Worm (Caenorhabditis elegans): ENCODE measurements around the gene fbxc-52.

The fbxc-52 gene

DNA sequence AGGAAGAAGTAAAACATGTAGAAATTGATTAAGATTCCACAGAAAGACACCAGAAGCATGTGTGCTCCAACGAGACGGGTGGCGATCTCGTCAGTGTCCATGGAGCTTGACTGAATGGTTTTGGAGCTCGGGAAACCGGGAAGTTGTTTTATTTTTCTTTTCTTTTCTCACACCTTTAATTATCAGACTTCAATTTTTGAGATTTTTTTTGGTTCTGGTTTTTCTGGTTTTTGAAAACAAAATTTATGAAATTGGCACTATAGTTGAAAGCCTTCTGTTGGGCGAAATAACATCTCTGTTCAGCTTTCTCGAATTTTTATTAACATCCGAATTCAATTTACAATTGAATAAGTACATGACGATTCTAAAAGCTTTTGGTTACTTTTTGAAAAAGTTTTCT is 17.5 kb upstream of the fbxc-52 start, which contains the start of gene srx-104:
Gene srx-104, minus strand, starts transcription at position 101 of the 400 bp plus-strand sequence.
- TF ChIP-seq irx-1 (tag; optimal IDR thresholded peaks at IDR 0.05) (no peak), ces-1 (GFP tag; optimal IDR thresholded peaks at IDR 0.05) (no peak), unc-130 (tag; optimal IDR thresholded peaks at IDR 0.05) (no peak), ceh-63 (GFP tag; optimal IDR thresholded peaks at IDR 0.05) (no peak), nhr-19 (GFP tag; conservative IDR thresholded peaks at IDR 0.05) (no peak), efl-3 (GFP tag; optimal IDR thresholded peaks at IDR 0.05) (no peak), unc-62 (GFP tag; optimal IDR thresholded peaks at IDR 0.05) (no peak), nhr-28 (tag; optimal IDR thresholded peaks at IDR 0.05) (no peak), isw-1 (GFP tag; IDR thresholded peaks at IDR 0.05) (no peak), ztf-11 (tag; optimal IDR thresholded peaks at IDR 0.05) (no peak), pag-3 (tag; optimal IDR thresholded peaks at IDR 0.05; ENCODE audit: borderline replicate concordance, insufficient read depth) (no peak), blmp-1 (tag; optimal IDR thresholded peaks at IDR 0.05) (no peak), skn-1 (tag; optimal IDR thresholded peaks at IDR 0.05) (no peak), nhr-11 (tag; optimal IDR thresholded peaks at IDR 0.05) (no peak), rnt-1 (tag; optimal IDR thresholded peaks at IDR 0.05) (no peak), C34B4.2 (tag; optimal IDR thresholded peaks at IDR 0.05) (no peak), mef-2 (tag; optimal IDR thresholded peaks at IDR 0.05) (no peak)

ce11 chrII:3701305-3701704 is 15.8 kb upstream of the fbxc-52 start, which contains the start of gene srx-105:
srx-105 (minus strand) TSS chrII:3701405.
- TF ChIP-seq unc-98 (GFP tag; IDR thresholded peaks at IDR 0.05) (no peak), efl-1 (optimal IDR thresholded peaks at IDR 0.05) (no peak), efl-1 (GFP tag; optimal IDR thresholded peaks at IDR 0.05 in 1 of 2) (no peak), unc-130 (tag; optimal IDR thresholded peaks at IDR 0.05) (no peak), unc-62 (GFP tag; optimal IDR thresholded peaks at IDR 0.05) (no peak), C34B4.2 (tag; optimal IDR thresholded peaks at IDR 0.05) (no peak), dpl-1 (GFP tag; optimal IDR thresholded peaks at IDR 0.05) (no peak), dsc-1 (tag; optimal IDR thresholded peaks at IDR 0.05) (no peak), ceh-63 (GFP tag; optimal IDR thresholded peaks at IDR 0.05) (no peak), C16A3.4 (tag; optimal IDR thresholded peaks at IDR 0.05) (no peak), ets-5 (GFP tag; IDR thresholded peaks at IDR 0.05) (no peak), lin-15B (tag; optimal IDR thresholded peaks at IDR 0.05) (no peak)

DNA sequence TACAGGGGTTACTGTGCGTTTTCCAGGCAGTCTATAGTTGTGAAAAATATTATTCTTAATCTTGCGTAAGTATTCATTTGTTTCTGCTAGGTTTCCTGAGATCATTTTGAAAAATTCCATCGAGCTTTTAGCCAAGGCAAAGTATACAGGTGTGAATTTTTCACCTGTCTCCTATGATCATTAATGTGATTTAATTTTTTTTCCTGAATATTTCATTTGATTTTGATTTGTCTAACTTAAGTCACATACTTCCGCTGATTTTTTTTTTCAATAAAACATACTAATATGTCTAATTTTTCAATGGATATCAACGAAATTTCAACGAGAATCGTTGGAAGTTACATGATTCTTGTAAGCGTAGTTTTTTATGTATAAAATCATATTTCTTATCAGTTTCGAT is 11.7 kb upstream of the fbxc-52 start, which contains the start of gene srx-108:
Gene srx-108, plus strand, starts transcription at position 301 of the 400 bp plus-strand sequence.
- TF ChIP-seq efl-1 (optimal IDR thresholded peaks at IDR 0.05) = no peak
- peak in 1 of 2 experiments; percentile 54 for TF ChIP-seq efl-1 (GFP tag; optimal IDR thresholded peaks at IDR 0.05 in 1 of 2)
- no peak for TF ChIP-seq ces-1 (GFP tag; optimal IDR thresholded peaks at IDR 0.05)

ce11 chrII:3709255-3709654 is 7.8 kb upstream of the fbxc-52 start, which contains the start of gene srx-110:
srx-110 (plus strand) TSS chrII:3709555.
- no peak for TF ChIP-seq unc-86 (tag; optimal IDR thresholded peaks at IDR 0.05)
- no peak for TF ChIP-seq jun-1 (tag; optimal IDR thresholded peaks at IDR 0.05)
- TF ChIP-seq efl-1 (optimal IDR thresholded peaks at IDR 0.05) = no peak
- no peak for TF ChIP-seq efl-1 (GFP tag; optimal IDR thresholded peaks at IDR 0.05 in 1 of 2)
- TF ChIP-seq ceh-82 (tag; optimal IDR thresholded peaks at IDR 0.05) = no peak
- no peak for TF ChIP-seq ets-5 (GFP tag; IDR thresholded peaks at IDR 0.05)
- no peak for TF ChIP-seq nhr-90 (tag; optimal IDR thresholded peaks at IDR 0.05; ENCODE audit: poor library complexity)
- TF ChIP-seq sup-37 (GFP tag; optimal IDR thresholded peaks at IDR 0.05) = no peak
- no peak for TF ChIP-seq aha-1 (tag; optimal IDR thresholded peaks at IDR 0.05)
- TF ChIP-seq nhr-20 (tag; optimal IDR thresholded peaks at IDR 0.05) = no peak
- TF ChIP-seq C04F5.9 (tag; optimal IDR thresholded peaks at IDR 0.05) = no peak
- TF ChIP-seq ztf-11 (tag; optimal IDR thresholded peaks at IDR 0.05) = no peak
- no peak for TF ChIP-seq blmp-1 (tag; optimal IDR thresholded peaks at IDR 0.05)
- TF ChIP-seq hlh-17 (GFP tag; optimal IDR thresholded peaks at IDR 0.05; ENCODE audit: borderline replicate concordance) = no peak

- peak; percentile 77 for TF ChIP-seq dsc-1 (tag; optimal IDR thresholded peaks at IDR 0.05)
- TF ChIP-seq nhr-19 (GFP tag; conservative IDR thresholded peaks at IDR 0.05) = no peak
- peak; percentile 45 for TF ChIP-seq fkh-8 (tag; optimal IDR thresholded peaks at IDR 0.05)
These were observed 6.0 kb upstream of the fbxc-52 start, which contains the start of gene fbxc-53 for ce11 chrII:3711047-3711446. fbxc-53 (plus strand) TSS chrII:3711291.
